Fruit fly (Drosophila melanogaster): ENCODE measurements around the gene CG42371.
A peak's percentile ranks its signal among the peaks of the same experiment; 100 is the strongest.

The CG42371 gene

dm6 chr2L:2202853-2203717 lies 14.0 kb downstream of the CG42371 start (continued):
- TF ChIP-seq D (optimal IDR thresholded peaks at IDR 0.05) (no peak), D (GFP tag; optimal IDR thresholded peaks at IDR 0.05) (no peak), lmd (GFP tag; IDR thresholded peaks at IDR 0.05) (no peak), so (GFP tag; IDR thresholded peaks at IDR 0.05) (no peak), CG33213 (GFP tag; optimal IDR thresholded peaks at IDR 0.05) (no peak), GATAe (GFP tag; conservative IDR thresholded peaks at IDR 0.05) (no peak), Ssrp (tag; optimal IDR thresholded peaks at IDR 0.05) (no peak), CHES-1-like (GFP tag; optimal IDR thresholded peaks at IDR 0.05) (no peak), bowl (GFP tag; IDR thresholded peaks at IDR 0.05) (peak; percentile 53; the same call in 1 of the 2 replicates), bsh (GFP tag; optimal IDR thresholded peaks at IDR 0.05) (peak in 1 of 2 experiments; percentile 27), CG30020 (tag; optimal IDR thresholded peaks at IDR 0.05) (no peak), CG9215 (GFP tag; IDR thresholded peaks at IDR 0.05) (0 out of 2 replicates have a peak, but pooled peaks have one; percentile 11), slbo (GFP tag; IDR thresholded peaks at IDR 0.05) (0 out of 2 replicates have a peak, but pooled peaks have one; percentile 17), CG7357 (GFP tag; IDR thresholded peaks at IDR 0.05) (no peak), TFAM (GFP tag; optimal IDR thresholded peaks at IDR 0.05) (no peak), seq (GFP tag; IDR thresholded peaks at IDR 0.05) (0 out of 2 replicates have a peak, but pooled peaks have one; percentile 13), Atf6 (GFP tag; IDR thresholded peaks at IDR 0.05) (0 out of 2 replicates have a peak, but pooled peaks have one; percentile 17), CG11456 (GFP tag; IDR thresholded peaks at IDR 0.05) (peak; percentile 44; the same call in 1 of the 3 replicates), br (optimal IDR thresholded peaks at IDR 0.05) (no peak), CG6689 (GFP tag; IDR thresholded peaks at IDR 0.05) (0 out of 2 replicates have a peak, but pooled peaks have one; percentile 9), ci (GFP tag; IDR thresholded peaks at IDR 0.05) (peak; percentile 76), CG15479 (GFP tag; optimal IDR thresholded peaks at IDR 0.05) (no peak), cwo (GFP tag; optimal IDR thresholded peaks at IDR 0.05) (peak; percentile 8), kay (GFP tag; optimal IDR thresholded peaks at IDR 0.05) (peak; percentile 39), Hr78 (GFP tag; optimal IDR thresholded peaks at IDR 0.05) (no peak), ind (GFP tag; optimal IDR thresholded peaks at IDR 0.05) (no peak), CG1832 (GFP tag; optimal IDR thresholded peaks at IDR 0.05) (no peak), CG9727 (GFP tag; optimal IDR thresholded peaks at IDR 0.05) (no peak), Sin3A (optimal IDR thresholded peaks at IDR 0.05) (no peak), tx (GFP tag; optimal IDR thresholded peaks at IDR 0.05) (no peak), Dref (GFP tag; IDR thresholded peaks at IDR 0.05) (0 out of 2 replicates have a peak, but pooled peaks have one; percentile 29), dan (GFP tag; IDR thresholded peaks at IDR 0.05) (no peak), Sox100B (GFP tag; optimal IDR thresholded peaks at IDR 0.05) (no peak), insv (GFP tag; optimal IDR thresholded peaks at IDR 0.05) (no peak), Lpt (GFP tag; optimal IDR thresholded peaks at IDR 0.05) (no peak), CG1603 (tag; optimal IDR thresholded peaks at IDR 0.05) (no peak), CG5245 (GFP tag; optimal IDR thresholded peaks at IDR 0.05) (no peak), chinmo (GFP tag; IDR thresholded peaks at IDR 0.05; ENCODE audit: partially characterized antibody) (peak; percentile 94), CG10321 (GFP tag; IDR thresholded peaks at IDR 0.05) (peak; percentile 46; the same call in 1 of the 2 replicates), stc (GFP tag; IDR thresholded peaks at IDR 0.05) (no peak), Atf-2 (GFP tag; optimal IDR thresholded peaks at IDR 0.05) (no peak), Ptx1 (GFP tag; IDR thresholded peaks at IDR 0.05) (no peak), CG15269 (tag; optimal IDR thresholded peaks at IDR 0.05) (no peak), emc (GFP tag; optimal IDR thresholded peaks at IDR 0.05) (no peak), CG17612 (GFP tag; IDR thresholded peaks at IDR 0.05) (no peak), peb (GFP tag; IDR thresholded peaks at IDR 0.05) (no peak; the same call in 1 of the 2 replicates), CG6175 (GFP tag; IDR thresholded peaks at IDR 0.05) (peak; percentile 53; the same call in 1 of the 3 replicates), lbe (GFP tag; optimal IDR thresholded peaks at IDR 0.05) (peak; percentile 27), zen (tag; optimal IDR thresholded peaks at IDR 0.05) (no peak), Taf1 (GFP tag; IDR thresholded peaks at IDR 0.05) (no peak)

Measured in whole organism, embryonic.